Worm (Caenorhabditis elegans): Measurements from ENCODE around the gene ceh-41.

ce11 chrX:1880665-1881064, 32.2 kb upstream of the ceh-41 start:
- peak; percentile 23 for TF ChIP-seq him-1 (tag; optimal IDR thresholded peaks at IDR 0.05)
- peak; percentile 8 for TF ChIP-seq dao-5 (tag; optimal IDR thresholded peaks at IDR 0.05)
